Fruit fly (Drosophila melanogaster) whole organism: ENCODE results near the gene CG6283.

ENCODE experiments used
- Dll ChIP-seq: fragments of >200 bp; optimal IDR thresholded peaks from 2 replicates; lab custom pipeline; 2017
- EcR ChIP-seq, 2 experiments: fragments of >200 bp; optimal IDR thresholded peaks; 2 replicates each; lab custom pipeline; 2017; ENCODE audit warnings: missing biosample characterization in 2 of 2, missing genetic modification characterization in 2 of 2, missing genetic modification reagents in 2 of 2
- pan ChIP-seq: fragments of >200 bp; optimal IDR thresholded peaks from 2 replicates; lab custom pipeline; 2017
- psq ChIP-seq: fragments of >200 bp; optimal IDR thresholded peaks from 2 replicates; lab custom pipeline; 2017

dm6 chr3R:26982106-26982505 lies 39.1 kb downstream of the CG6283 start:
- TF ChIP-seq Dll (lab: Kevin White, UChicago) (no peak), pan (lab: Kevin White, UChicago) (no peak), EcR (GFP tag; optimal IDR thresholded peaks at IDR 0.05; lab: Kevin White, UChicago) (no peak), psq (no peak)
